Worm (Caenorhabditis elegans): ENCODE data around the gene srw-138.

ce11 chrV:2945602-2946001, 17.3 kb downstream of the srw-138 start, which contains the start of gene srh-87:
- TF ChIP-seq madf-6 (GFP tag; IDR thresholded peaks at IDR 0.05) (no peak), egrh-3 (GFP tag; IDR thresholded peaks at IDR 0.05) (no peak), Y79H2A.3 (GFP tag; conservative IDR thresholded peaks at IDR 0.05) (no peak)

All from whole organism, young adult.